Worm (Caenorhabditis elegans): ENCODE results near the gene ehs-1.
A peak's percentile ranks its signal among the peaks of the same experiment; 100 is the strongest.

Gene ehs-1

ce11 chrII:5872414-5872813 lies 51.9 kb downstream of the ehs-1 start:
- peak; percentile 75 for TF ChIP-seq elt-2 (tag; optimal IDR thresholded peaks at IDR 0.05)
- no peak for TF ChIP-seq fkh-10 (GFP tag; optimal IDR thresholded peaks at IDR 0.05)
